Fruit fly (Drosophila melanogaster) whole organism, prepupa: Measurements from ENCODE around the gene CG3071.

Source experiments
- CG3032 ChIP-seq: fragments of 200-800 bp; optimal IDR thresholded peaks from 2 replicates; lab custom pipeline; 2019; ENCODE audit warnings: missing biosample characterization, mild to moderate bottlenecking, missing genetic modification characterization, moderate library complexity
- CG34406 ChIP-seq: fragments of 200-800 bp; sonication (Bioruptor generic); optimal IDR thresholded peaks from 3 replicates; lab custom pipeline; 2016; ENCODE audit warnings: missing biosample characterization, missing genetic modification characterization
- CG4318 ChIP-seq: fragments of 200-800 bp; sonication (Bioruptor generic); optimal IDR thresholded peaks from 3 replicates; lab custom pipeline; 2017; ENCODE audit warnings: missing biosample characterization, mild to moderate bottlenecking, missing genetic modification characterization
- CG6276 ChIP-seq: fragments of 200-800 bp; sonication (Bioruptor generic); optimal IDR thresholded peaks from 2 replicates; lab custom pipeline; 2017; ENCODE audit warnings: missing biosample characterization, mild to moderate bottlenecking, missing genetic modification characterization
- CG7368 ChIP-seq: fragments of 200-800 bp; sonication (Bioruptor generic); optimal IDR thresholded peaks from 3 replicates; lab custom pipeline; 2016; ENCODE audit warnings: missing biosample characterization, missing genetic modification characterization
- CG9139 ChIP-seq: fragments of 200-800 bp; sonication (Bioruptor generic); optimal IDR thresholded peaks from 3 replicates; lab custom pipeline; 2017; ENCODE audit warnings: missing biosample characterization, mild to moderate bottlenecking, missing genetic modification characterization
- Ets96B ChIP-seq: fragments of 200-800 bp; optimal IDR thresholded peaks from 2 replicates; lab custom pipeline; 2019; ENCODE audit warnings: missing biosample characterization, mild to moderate bottlenecking, missing genetic modification characterization, moderate library complexity
- Hr38 ChIP-seq: sonication (Bioruptor generic); optimal IDR thresholded peaks from 2 replicates; lab custom pipeline; 2016; ENCODE audit warnings: missing biosample characterization, missing genetic modification characterization
- Lpt ChIP-seq: fragments of 200-800 bp; sonication (Bioruptor generic); optimal IDR thresholded peaks from 3 replicates; lab custom pipeline; 2016; ENCODE audit warnings: missing biosample characterization, missing genetic modification characterization
- Sox14 ChIP-seq: fragments of 200-800 bp; sonication (Bioruptor generic); optimal IDR thresholded peaks from 3 replicates; lab custom pipeline; 2016; ENCODE audit warnings: missing biosample characterization, missing genetic modification characterization
- acj6 ChIP-seq: fragments of 200-800 bp; sonication (Bioruptor generic); optimal IDR thresholded peaks from 3 replicates; lab custom pipeline; 2016; ENCODE audit warnings: missing biosample characterization, missing genetic modification characterization
- cyc ChIP-seq: fragments of 200-800 bp; sonication (Bioruptor generic); optimal IDR thresholded peaks from 3 replicates; lab custom pipeline; 2016; ENCODE audit warnings: missing biosample characterization, missing genetic modification characterization
- fkh ChIP-seq: fragments of 200-800 bp; sonication (Bioruptor generic); optimal IDR thresholded peaks from 3 replicates; lab custom pipeline; 2017; ENCODE audit warnings: missing biosample characterization, mild to moderate bottlenecking, missing genetic modification characterization, moderate library complexity
- pdm3 ChIP-seq: fragments of 200-800 bp; sonication (Bioruptor generic); optimal IDR thresholded peaks from 3 replicates; lab custom pipeline; 2016; ENCODE audit warnings: missing biosample characterization, missing genetic modification characterization

- TF ChIP-seq Ets96B (tag; lab: Kevin White, UChicago) (peak; percentile 47), CG6276 (no peak), Lpt (no peak), CG4318 (GFP tag; lab: Kevin White, UChicago) (no peak), cyc (GFP tag; lab: Kevin White, UChicago) (peak; percentile 62), pdm3 (GFP tag; lab: Kevin White, UChicago) (peak; percentile 65), CG9139 (GFP tag; lab: Kevin White, UChicago) (no peak), CG34406 (GFP tag; lab: Kevin White, UChicago) (peak; percentile 54), fkh (GFP tag; lab: Kevin White, UChicago) (no peak), Hr38 (GFP tag; lab: Kevin White, UChicago) (no peak), CG3032 (peak; percentile 62), CG7368 (no peak), Sox14 (GFP tag; lab: Kevin White, UChicago) (peak; percentile 72), acj6 (peak; percentile 65)
Measured at dm6 chrX:2262511-2262910, at the start of gene CG3071, which contains the start of gene temp.
